Fruit fly (Drosophila melanogaster) S2 (cell line): Measurements from ENCODE around the gene CG33003.

Experiments used
- CG8478 ChIP-seq: fragments of >200 bp; optimal IDR thresholded peaks from 2 replicates; lab custom pipeline; 2018
- CTCF ChIP-seq, 2 experiments: fragments of >200 bp; optimal IDR thresholded peaks; 2 replicates each; lab custom pipeline; 2018

dm6 chr2L:4371516-4372136 lies 29.1 kb upstream of the CG33003 start:
- no peak for TF ChIP-seq CTCF (optimal IDR thresholded peaks at IDR 0.05; lab: Kevin White, UChicago)
- TF ChIP-seq CG8478 (lab: Kevin White, UChicago) = no peak
